Fruit fly (Drosophila melanogaster) whole organism, embryonic: Measurements from ENCODE around the gene spirit.

Experiments
- ATbp ChIP-seq: fragments of 200-800 bp; sonication (Bioruptor generic); optimal IDR thresholded peaks from 2 replicates; lab custom pipeline; 2017; ENCODE audit warnings: missing biosample characterization, mild to moderate bottlenecking, missing genetic modification characterization, missing genetic modification reagents
- Aef1 ChIP-seq: fragments of 200-800 bp; sonication (Bioruptor generic); IDR thresholded peaks from 3 replicates; pipeline ENCODE4 v1.3.6; 2022; ENCODE audit warnings: missing biosample characterization, missing genetic modification characterization
- Atf3 ChIP-seq: fragments of 200-800 bp; sonication (Bioruptor generic); optimal IDR thresholded peaks from 3 replicates; lab custom pipeline; 2016; ENCODE audit warnings: missing biosample characterization, missing genetic modification characterization
- Bgb ChIP-seq: fragments of 200-800 bp; sonication (Bioruptor generic); IDR thresholded peaks from 2 replicates; pipeline ENCODE4 v1.3.6; 2022; ENCODE audit warnings: missing biosample characterization, missing genetic modification characterization; ENCODE audit not compliant: partially characterized antibody
- CG10959 ChIP-seq: fragments of 200-800 bp; sonication (Bioruptor generic); IDR thresholded peaks from 2 replicates; pipeline ENCODE4 v1.3.6; 2022; ENCODE audit warnings: missing biosample characterization, missing genetic modification characterization
- CG11456 ChIP-seq: fragments of 200-800 bp; sonication (Bioruptor generic); IDR thresholded peaks from 3 replicates; pipeline ENCODE4 v1.3.6; 2022; ENCODE audit warnings: missing biosample characterization, missing genetic modification characterization
- CG12299 ChIP-seq: fragments of 200-800 bp; sonication (Bioruptor generic); optimal IDR thresholded peaks from 2 replicates; lab custom pipeline; 2018; ENCODE audit warnings: missing biosample characterization, mild to moderate bottlenecking, missing genetic modification characterization
- CG13424 ChIP-seq: fragments of 200-800 bp; sonication (Bioruptor generic); optimal IDR thresholded peaks from 2 replicates; lab custom pipeline; 2019; ENCODE audit warnings: missing biosample characterization, mild to moderate bottlenecking, missing genetic modification characterization, moderate library complexity
- CG14441 ChIP-seq: fragments of 200-800 bp; sonication (Bioruptor generic); IDR thresholded peaks from 2 replicates; pipeline ENCODE4 v1.3.6; 2022; ENCODE audit warnings: missing biosample characterization, missing genetic modification characterization
- CG1603 ChIP-seq: fragments of 200-800 bp; sonication (Bioruptor generic); optimal IDR thresholded peaks from 2 replicates; lab custom pipeline; 2019; ENCODE audit warnings: missing biosample characterization, mild to moderate bottlenecking, missing genetic modification characterization, moderate library complexity
- CG16813 ChIP-seq: fragments of 200-800 bp; sonication (Bioruptor generic); IDR thresholded peaks from 3 replicates; pipeline ENCODE4 v1.3.6; 2022; ENCODE audit warnings: missing biosample characterization, missing genetic modification characterization; ENCODE audit not compliant: partially characterized antibody
- CG17912 ChIP-seq: fragments of 200-800 bp; sonication (Bioruptor generic); optimal IDR thresholded peaks from 2 replicates; lab custom pipeline; 2018; ENCODE audit warnings: missing biosample characterization, mild to moderate bottlenecking, missing genetic modification characterization
- CG2199 ChIP-seq: fragments of 200-800 bp; sonication (Bioruptor generic); IDR thresholded peaks from 3 replicates; pipeline ENCODE4 v1.3.6; 2022; ENCODE audit warnings: missing biosample characterization, missing genetic modification characterization
- CG30403 ChIP-seq: fragments of 200-800 bp; sonication (Bioruptor generic); optimal IDR thresholded peaks from 3 replicates; lab custom pipeline; 2016; ENCODE audit warnings: missing biosample characterization, missing genetic modification characterization
- CG31224 ChIP-seq: fragments of 200-800 bp; sonication (Bioruptor generic); IDR thresholded peaks from 2 replicates; pipeline ENCODE4 v1.3.6; 2022; ENCODE audit warnings: missing biosample characterization, missing genetic modification characterization
- CG31388 ChIP-seq: fragments of 200-800 bp; sonication (Bioruptor generic); optimal IDR thresholded peaks from 2 replicates; lab custom pipeline; 2016; ENCODE audit warnings: missing biosample characterization, missing genetic modification characterization
- CG32532 ChIP-seq: fragments of 200-800 bp; sonication (Bioruptor generic); IDR thresholded peaks from 2 replicates; pipeline ENCODE4 v1.3.6; 2022; ENCODE audit warnings: missing biosample characterization, missing genetic modification characterization
- CG32767 ChIP-seq: fragments of 200-800 bp; sonication (Bioruptor generic); IDR thresholded peaks from 2 replicates; pipeline ENCODE4 v1.3.6; 2022; ENCODE audit warnings: missing biosample characterization, missing genetic modification characterization
- CG3407 ChIP-seq: fragments of 200-800 bp; sonication (Bioruptor generic); optimal IDR thresholded peaks from 2 replicates; lab custom pipeline; 2018; ENCODE audit warnings: missing biosample characterization, mild to moderate bottlenecking, missing genetic modification characterization
- CG34422 ChIP-seq: fragments of 200-800 bp; sonication (Bioruptor generic); IDR thresholded peaks from 3 replicates; pipeline ENCODE4 v1.3.6; 2022; ENCODE audit warnings: missing biosample characterization, missing genetic modification characterization
- CG3995 ChIP-seq: fragments of 200-800 bp; sonication (Bioruptor generic); optimal IDR thresholded peaks from 3 replicates; lab custom pipeline; 2016; ENCODE audit warnings: missing biosample characterization, missing genetic modification characterization
- CG7271 ChIP-seq: fragments of 200-800 bp; sonication (Bioruptor generic); optimal IDR thresholded peaks from 2 replicates; lab custom pipeline; 2018; ENCODE audit warnings: missing biosample characterization, mild to moderate bottlenecking, missing genetic modification characterization, moderate library complexity
- CG7839 ChIP-seq: fragments of 200-800 bp; sonication (Bioruptor generic); optimal IDR thresholded peaks from 3 replicates; lab custom pipeline; 2018; ENCODE audit warnings: missing biosample characterization, mild to moderate bottlenecking, missing genetic modification characterization, moderate library complexity
- CG8359 ChIP-seq: fragments of 200-800 bp; sonication (Bioruptor generic); optimal IDR thresholded peaks from 2 replicates; lab custom pipeline; 2017; ENCODE audit warnings: missing biosample characterization, mild to moderate bottlenecking, missing genetic modification characterization, borderline replicate concordance
- CG9437 ChIP-seq: fragments of 200-800 bp; sonication (Bioruptor generic); optimal IDR thresholded peaks from 2 replicates; lab custom pipeline; 2018; ENCODE audit warnings: missing biosample characterization, mild to moderate bottlenecking, missing genetic modification characterization
- CTCF ChIP-seq: fragments of 200-800 bp; sonication (Bioruptor generic); optimal IDR thresholded peaks from 2 replicates; lab custom pipeline; 2017; ENCODE audit warnings: missing biosample characterization, mild to moderate bottlenecking, missing genetic modification characterization, moderate library complexity
- D ChIP-seq, 2 experiments: fragments of 200-800 bp in 1 of 2; fragments of >200 bp in 1 of 2; sonication (Bioruptor generic) in 1 of 2; optimal IDR thresholded peaks; 2 replicates in 1 of 2; 3 replicates in 1 of 2; lab custom pipeline; 2017; ENCODE audit warnings: mild to moderate bottlenecking in 1 of 2, missing biosample characterization in 1 of 2, missing genetic modification characterization in 1 of 2, missing genetic modification reagents in 1 of 2
- Dfd ChIP-seq, 2 experiments: fragments of >200 bp; optimal IDR thresholded peaks; 2 replicates each; lab custom pipeline; 2017; ENCODE audit warnings: missing biosample characterization in 2 of 2, missing genetic modification characterization in 2 of 2
- Drgx ChIP-seq: fragments of 200-800 bp; sonication (Bioruptor generic); IDR thresholded peaks from 2 replicates; pipeline ENCODE4 v1.3.6; 2022; ENCODE audit warnings: missing biosample characterization, missing genetic modification characterization
- Ets97D ChIP-seq: fragments of 200-800 bp; sonication (Bioruptor generic); optimal IDR thresholded peaks from 3 replicates; lab custom pipeline; 2016; ENCODE audit warnings: missing biosample characterization, missing genetic modification characterization
- Hmx ChIP-seq: fragments of 200-800 bp; sonication (Bioruptor generic); optimal IDR thresholded peaks from 2 replicates; lab custom pipeline; 2016; ENCODE audit warnings: missing biosample characterization, missing genetic modification characterization
- Hr78 ChIP-seq, 2 experiments: fragments of 200-800 bp in 1 of 2; fragments of >200 bp in 1 of 2; sonication (Bioruptor generic) in 1 of 2; optimal IDR thresholded peaks; 2 replicates each; lab custom pipeline; 2017 to 2019; ENCODE audit warnings: missing biosample characterization in 2 of 2, missing genetic modification characterization in 2 of 2, mild to moderate bottlenecking in 1 of 2, moderate library complexity in 1 of 2
- Lpt ChIP-seq: fragments of >200 bp; optimal IDR thresholded peaks from 2 replicates; lab custom pipeline; 2018; ENCODE audit warnings: missing biosample characterization, missing genetic modification characterization
- Med ChIP-seq: fragments of 200-800 bp; sonication (Bioruptor generic); peaks from one replicate; lab custom pipeline; 2016; ENCODE audit warnings: missing biosample characterization, missing genetic modification characterization, mild to moderate bottlenecking, inconsistent platforms, moderate library complexity
- Nf-YA ChIP-seq: fragments of 200-800 bp; sonication (Bioruptor generic); IDR thresholded peaks from 2 replicates; pipeline ENCODE4 v1.3.6; 2022; ENCODE audit warnings: missing biosample characterization, missing genetic modification characterization
- Ravus ChIP-seq: fragments of 200-800 bp; sonication (Bioruptor generic); IDR thresholded peaks from 2 replicates; pipeline ENCODE4 v1.3.6; 2022; ENCODE audit warnings: missing biosample characterization, missing genetic modification characterization
- Sry-β ChIP-seq: fragments of 200-800 bp; sonication (Bioruptor generic); optimal IDR thresholded peaks from 2 replicates; lab custom pipeline; 2018; ENCODE audit warnings: missing biosample characterization, mild to moderate bottlenecking, missing genetic modification characterization, moderate library complexity
- Xrp1 ChIP-seq: fragments of 200-800 bp; sonication (Bioruptor generic); IDR thresholded peaks from 2 replicates; pipeline ENCODE4 v1.3.6; 2022; ENCODE audit warnings: missing biosample characterization, missing genetic modification characterization
- chn ChIP-seq: fragments of 200-800 bp; sonication (Bioruptor generic); optimal IDR thresholded peaks from 2 replicates; lab custom pipeline; 2016; ENCODE audit warnings: missing biosample characterization, missing genetic modification characterization
- her ChIP-seq: fragments of 200-800 bp; sonication (Bioruptor generic); optimal IDR thresholded peaks from 2 replicates; lab custom pipeline; 2016; ENCODE audit warnings: missing biosample characterization, missing genetic modification characterization
- mam ChIP-seq: fragments of 200-800 bp; sonication (Bioruptor generic); optimal IDR thresholded peaks from 3 replicates; lab custom pipeline; 2016; ENCODE audit warnings: missing biosample characterization, missing genetic modification characterization
- nerfin-1 ChIP-seq: fragments of 200-800 bp; sonication (Bioruptor generic); optimal IDR thresholded peaks from 3 replicates; lab custom pipeline; 2019; ENCODE audit warnings: missing biosample characterization, mild to moderate bottlenecking, missing genetic modification characterization, moderate library complexity
- nerfin-2 ChIP-seq: fragments of 200-800 bp; sonication (Bioruptor generic); IDR thresholded peaks from 2 replicates; pipeline ENCODE4 v1.3.6; 2022; ENCODE audit warnings: missing biosample characterization, missing genetic modification characterization; ENCODE audit not compliant: partially characterized antibody
- org-1 ChIP-seq: fragments of 200-800 bp; sonication (Bioruptor generic); optimal IDR thresholded peaks from 2 replicates; lab custom pipeline; 2017; ENCODE audit warnings: missing biosample characterization, missing genetic modification characterization
- pb ChIP-seq: fragments of 200-800 bp; sonication (Bioruptor generic); optimal IDR thresholded peaks from 3 replicates; lab custom pipeline; 2016; ENCODE audit warnings: missing biosample characterization, missing genetic modification characterization
- pnt ChIP-seq: fragments of 200-800 bp; sonication (Bioruptor generic); optimal IDR thresholded peaks from 3 replicates; lab custom pipeline; 2016; ENCODE audit warnings: missing biosample characterization, missing genetic modification characterization
- sqz ChIP-seq: fragments of 200-800 bp; sonication (Bioruptor generic); optimal IDR thresholded peaks from 3 replicates; lab custom pipeline; 2018; ENCODE audit warnings: missing biosample characterization, mild to moderate bottlenecking, missing genetic modification characterization
- toy ChIP-seq: fragments of 200-800 bp; sonication (Bioruptor generic); IDR thresholded peaks from 2 replicates; pipeline ENCODE4 v1.3.6; 2022; ENCODE audit warnings: missing biosample characterization, missing genetic modification characterization
- yki ChIP-seq: fragments of >200 bp; optimal IDR thresholded peaks from 3 replicates; lab custom pipeline; 2018
- z ChIP-seq: fragments of 200-800 bp; sonication (Bioruptor generic); IDR thresholded peaks from 3 replicates; pipeline ENCODE4 v1.3.6; 2022; ENCODE audit warnings: missing biosample characterization, missing genetic modification characterization

Gene spirit

dm6 chrX:8560087-8560999 lies 13.1 kb downstream of the spirit start, which contains the start of the genes CG12112 and Trf4-1 (continued):
- TF ChIP-seq CG16813 (GFP tag; lab: Robert Waterston, UW) (peak; percentile 79), Hmx (no peak), Ravus (GFP tag; lab: Robert Waterston, UW) (no peak), D (optimal IDR thresholded peaks at IDR 0.05; lab: Kevin White, UChicago) (peak; percentile 14), D (GFP tag; optimal IDR thresholded peaks at IDR 0.05; lab: Kevin White, UChicago) (no peak), CG31388 (GFP tag; lab: Kevin White, UChicago) (no peak), Lpt (GFP tag; lab: Kevin White, UChicago) (no peak), sqz (GFP tag; lab: Kevin White, UChicago) (no peak), nerfin-1 (tag; lab: Kevin White, UChicago) (peak; percentile 12), CG3407 (GFP tag; lab: Kevin White, UChicago) (no peak), her (GFP tag; lab: Kevin White, UChicago) (no peak), CG32767 (GFP tag; lab: Robert Waterston, UW) (no peak), Nf-YA (no peak), CG34422 (GFP tag; lab: Robert Waterston, UW) (0 out of 3 replicates have a peak, but pooled peaks have one; percentile 9), Aef1 (GFP tag; lab: Robert Waterston, UW) (no peak), z (no peak), Med (peak; percentile 77), mam (GFP tag; lab: Kevin White, UChicago) (peak; percentile 11), CG9437 (GFP tag; lab: Kevin White, UChicago) (no peak), CG2199 (no peak), Dfd (GFP tag; optimal IDR thresholded peaks at IDR 0.05; lab: Kevin White, UChicago) (no peak), CG8359 (no peak), Hr78 (GFP tag; optimal IDR thresholded peaks at IDR 0.05; lab: Kevin White, UChicago) (no peak), Ets97D (GFP tag; lab: Kevin White, UChicago) (peak; percentile 57), Atf3 (no peak), CG7271 (no peak), CG3995 (GFP tag; lab: Kevin White, UChicago) (peak; percentile 68), CG7839 (tag; lab: Kevin White, UChicago) (no peak), CG1603 (peak; percentile 69), CG12299 (tag; lab: Kevin White, UChicago) (no peak), CTCF (peak; percentile 46), CG13424 (tag; lab: Kevin White, UChicago) (peak; percentile 34), CG14441 (no peak), yki (lab: Kevin White, UChicago) (no peak), nerfin-2 (GFP tag; lab: Robert Waterston, UW) (peak; percentile 43; the same call in 1 of the 2 replicates), Sry-β (GFP tag; lab: Kevin White, UChicago) (peak; percentile 89), CG17912 (GFP tag; lab: Kevin White, UChicago) (no peak), org-1 (no peak), CG10959 (GFP tag; lab: Robert Waterston, UW) (no peak), Bgb (GFP tag; lab: Robert Waterston, UW) (peak; percentile 83), chn (GFP tag; lab: Kevin White, UChicago) (no peak), Drgx (GFP tag; lab: Robert Waterston, UW) (0 out of 2 replicates have a peak, but pooled peaks have one; percentile 7), CG31224 (GFP tag; lab: Robert Waterston, UW) (no peak), toy (GFP tag; lab: Robert Waterston, UW) (no peak), CG30403 (GFP tag; lab: Kevin White, UChicago) (peak; percentile 29), ATbp (no peak), Xrp1 (GFP tag; lab: Robert Waterston, UW) (0 out of 2 replicates have a peak, but pooled peaks have one; percentile 15), pb (GFP tag; lab: Kevin White, UChicago) (no peak), CG32532 (GFP tag; lab: Robert Waterston, UW) (no peak; the same call in 1 of the 2 replicates), CG11456 (no peak), pnt (GFP tag; lab: Kevin White, UChicago) (no peak)
